Fruit fly (Drosophila melanogaster) whole organism, pupa: ENCODE data around the gene CG32240.

ENCODE experiments used
- CG10348 ChIP-seq: fragments of 200-800 bp; sonication (Bioruptor generic); IDR thresholded peaks from 2 replicates; pipeline ENCODE4 v1.3.6; 2022; ENCODE audit warnings: missing biosample characterization, missing genetic modification characterization
- CG13204 ChIP-seq: fragments of 200-800 bp; sonication (Bioruptor generic); optimal IDR thresholded peaks from 2 replicates; lab custom pipeline; 2018; ENCODE audit warnings: missing biosample characterization, mild to moderate bottlenecking, missing genetic modification characterization, moderate library complexity
- CG14655 ChIP-seq: fragments of 200-800 bp; sonication (Bioruptor generic); optimal IDR thresholded peaks from 3 replicates; lab custom pipeline; 2017; ENCODE audit warnings: mild to moderate bottlenecking, missing biosample characterization, missing genetic modification reagents, missing genetic modification characterization
- CG17806 ChIP-seq: fragments of 200-800 bp; sonication (Bioruptor generic); optimal IDR thresholded peaks from 2 replicates; lab custom pipeline; 2018; ENCODE audit warnings: missing biosample characterization, mild to moderate bottlenecking, missing genetic modification characterization, moderate library complexity
- CG32121 ChIP-seq: fragments of 200-800 bp; sonication (Bioruptor generic); IDR thresholded peaks from 2 replicates; pipeline ENCODE4 v1.3.6; 2022; ENCODE audit warnings: missing biosample characterization, missing genetic modification characterization
- CG34367 ChIP-seq: fragments of 200-800 bp; sonication (Bioruptor generic); optimal IDR thresholded peaks from 2 replicates; lab custom pipeline; 2018; ENCODE audit warnings: missing biosample characterization, mild to moderate bottlenecking, missing genetic modification characterization
- CG4496 ChIP-seq: fragments of 200-800 bp; sonication (Bioruptor generic); IDR thresholded peaks from 3 replicates; pipeline ENCODE4 v1.3.6; 2022; ENCODE audit warnings: missing biosample characterization, missing genetic modification characterization
- CG8159 ChIP-seq: fragments of 200-800 bp; sonication (Bioruptor generic); optimal IDR thresholded peaks from 3 replicates; lab custom pipeline; 2018; ENCODE audit warnings: missing biosample characterization, mild to moderate bottlenecking, missing genetic modification characterization, moderate library complexity
- CG8301 ChIP-seq: fragments of 200-800 bp; sonication (Bioruptor generic); optimal IDR thresholded peaks from 2 replicates; lab custom pipeline; 2018; ENCODE audit warnings: missing biosample characterization, mild to moderate bottlenecking, missing genetic modification characterization
- CG9948 ChIP-seq: fragments of 200-800 bp; sonication (Bioruptor generic); optimal IDR thresholded peaks from 2 replicates; lab custom pipeline; 2018; ENCODE audit warnings: missing biosample characterization, mild to moderate bottlenecking, missing genetic modification characterization, moderate library complexity
- fd96Ca ChIP-seq: fragments of 200-800 bp; sonication (Bioruptor generic); IDR thresholded peaks from 3 replicates; pipeline ENCODE4 v1.3.6; 2022; ENCODE audit warnings: missing biosample characterization, missing genetic modification characterization
- gl ChIP-seq: fragments of 200-800 bp; sonication (Bioruptor generic); optimal IDR thresholded peaks from 2 replicates; lab custom pipeline; 2018; ENCODE audit warnings: missing biosample characterization, mild to moderate bottlenecking, missing genetic modification characterization

dm6 chr3L:4428918-4429546 is 47.6 kb upstream of the CG32240 start, which contains the start of gene nAChRbeta1:
- TF ChIP-seq fd96Ca (no peak), CG34367 (tag; lab: Kevin White, UChicago) (no peak), gl (no peak), CG13204 (GFP tag; lab: Kevin White, UChicago) (no peak), CG14655 (GFP tag; lab: Kevin White, UChicago) (no peak), CG8301 (no peak), CG4496 (GFP tag; lab: Robert Waterston, UW) (no peak), CG32121 (GFP tag; lab: Robert Waterston, UW) (no peak), CG10348 (GFP tag; lab: Robert Waterston, UW) (no peak), CG8159 (tag; lab: Kevin White, UChicago) (no peak), CG9948 (no peak), CG17806 (tag; lab: Kevin White, UChicago) (no peak)
